Fruit fly (Drosophila melanogaster) whole organism, embryonic: ENCODE measurements around the gene CG4297.

ENCODE experiments used
- BEAF-32 ChIP-seq: fragments of 200-800 bp; sonication (Bioruptor generic); optimal IDR thresholded peaks from 3 replicates; lab custom pipeline; 2017; ENCODE audit warnings: missing biosample characterization, missing genetic modification characterization, mild to moderate bottlenecking, moderate library complexity, missing genetic modification reagents
- CG10209 ChIP-seq: fragments of 200-800 bp; sonication (Bioruptor generic); optimal IDR thresholded peaks from 3 replicates; lab custom pipeline; 2017; ENCODE audit warnings: missing biosample characterization, mild to moderate bottlenecking, missing genetic modification characterization, missing genetic modification reagents
- CG14965 ChIP-seq: fragments of 200-800 bp; sonication (Bioruptor generic); optimal IDR thresholded peaks from 2 replicates; lab custom pipeline; 2016; ENCODE audit warnings: missing biosample characterization, missing genetic modification characterization, borderline replicate concordance
- CG16813 ChIP-seq: fragments of 200-800 bp; sonication (Bioruptor generic); IDR thresholded peaks from 3 replicates; pipeline ENCODE4 v1.3.6; 2022; ENCODE audit warnings: missing biosample characterization, missing genetic modification characterization; ENCODE audit not compliant: partially characterized antibody
- CG18599 ChIP-seq: fragments of 200-800 bp; sonication (Bioruptor generic); optimal IDR thresholded peaks from 3 replicates; lab custom pipeline; 2017; ENCODE audit warnings: missing biosample characterization, missing genetic modification characterization, mild to moderate bottlenecking, moderate library complexity, missing genetic modification reagents
- CG2116 ChIP-seq: fragments of 200-800 bp; sonication (Bioruptor generic); optimal IDR thresholded peaks from 3 replicates; lab custom pipeline; 2018; ENCODE audit warnings: missing biosample characterization, mild to moderate bottlenecking, missing genetic modification characterization
- CG2889 ChIP-seq: fragments of 200-800 bp; sonication (Bioruptor generic); IDR thresholded peaks from 3 replicates; pipeline ENCODE4 v1.3.6; 2022; ENCODE audit warnings: missing biosample characterization, missing genetic modification characterization
- CG4617 ChIP-seq: fragments of 200-800 bp; sonication (Bioruptor generic); optimal IDR thresholded peaks from 3 replicates; lab custom pipeline; 2016; ENCODE audit warnings: missing biosample characterization, missing genetic modification characterization, borderline replicate concordance
- CG4854 ChIP-seq: fragments of 200-800 bp; sonication (Bioruptor generic); optimal IDR thresholded peaks from 2 replicates; lab custom pipeline; 2016; ENCODE audit warnings: missing biosample characterization, missing genetic modification characterization, inconsistent platforms
- CG6254 ChIP-seq: fragments of 200-800 bp; sonication (Bioruptor generic); optimal IDR thresholded peaks from 3 replicates; lab custom pipeline; 2017; ENCODE audit warnings: mild to moderate bottlenecking, missing biosample characterization, missing genetic modification reagents, missing genetic modification characterization
- CG8478 ChIP-seq: fragments of >200 bp; optimal IDR thresholded peaks from 2 replicates; lab custom pipeline; 2018
- CG8924 ChIP-seq: fragments of 200-800 bp; optimal IDR thresholded peaks from 3 replicates; lab custom pipeline; 2019; ENCODE audit warnings: missing biosample characterization, mild to moderate bottlenecking, missing genetic modification characterization, moderate library complexity
- CG9876 ChIP-seq: fragments of 200-800 bp; sonication (Bioruptor generic); optimal IDR thresholded peaks from 2 replicates; lab custom pipeline; 2016; ENCODE audit warnings: missing biosample characterization, missing genetic modification characterization
- Chrac-16 ChIP-seq: fragments of 200-800 bp; sonication (Bioruptor generic); optimal IDR thresholded peaks from 3 replicates; lab custom pipeline; 2016; ENCODE audit warnings: missing biosample characterization, missing genetic modification characterization
- D ChIP-seq, 2 experiments: fragments of 200-800 bp in 1 of 2; fragments of >200 bp in 1 of 2; sonication (Bioruptor generic) in 1 of 2; optimal IDR thresholded peaks; 2 replicates in 1 of 2; 3 replicates in 1 of 2; lab custom pipeline; 2017; ENCODE audit warnings: mild to moderate bottlenecking in 1 of 2, missing biosample characterization in 1 of 2, missing genetic modification characterization in 1 of 2, missing genetic modification reagents in 1 of 2
- Dip3 ChIP-seq: fragments of 200-800 bp; sonication (Bioruptor generic); optimal IDR thresholded peaks from 3 replicates; lab custom pipeline; 2016; ENCODE audit warnings: missing biosample characterization, missing genetic modification characterization
- Dp ChIP-seq: fragments of 200-800 bp; sonication (Bioruptor generic); optimal IDR thresholded peaks from 2 replicates; lab custom pipeline; 2018; ENCODE audit warnings: missing biosample characterization, mild to moderate bottlenecking, missing genetic modification characterization, moderate library complexity
- HmgZ ChIP-seq: fragments of 200-800 bp; sonication (Bioruptor generic); optimal IDR thresholded peaks from 2 replicates; lab custom pipeline; 2018; ENCODE audit warnings: missing biosample characterization, mild to moderate bottlenecking, missing genetic modification characterization
- Hmx ChIP-seq: fragments of 200-800 bp; sonication (Bioruptor generic); optimal IDR thresholded peaks from 2 replicates; lab custom pipeline; 2016; ENCODE audit warnings: missing biosample characterization, missing genetic modification characterization
- Pdp1 ChIP-seq, 2 experiments: fragments of 200-800 bp; sonication (Bioruptor generic); optimal IDR thresholded peaks; 3 replicates each; lab custom pipeline; 2016; ENCODE audit warnings: missing biosample characterization in 2 of 2, missing genetic modification characterization in 2 of 2, mild to moderate bottlenecking in 1 of 2, moderate library complexity in 1 of 2
- Six4 ChIP-seq: fragments of 200-800 bp; sonication (Bioruptor generic); optimal IDR thresholded peaks from 2 replicates; lab custom pipeline; 2016; ENCODE audit warnings: missing biosample characterization, missing genetic modification characterization
- Sox102F ChIP-seq: fragments of 200-800 bp; sonication (Bioruptor generic); optimal IDR thresholded peaks from 2 replicates; lab custom pipeline; 2018; ENCODE audit warnings: missing biosample characterization, mild to moderate bottlenecking, missing genetic modification characterization, moderate library complexity
- Sry-δ ChIP-seq: fragments of 200-800 bp; sonication (Bioruptor generic); optimal IDR thresholded peaks from 2 replicates; lab custom pipeline; 2016; ENCODE audit warnings: missing biosample characterization, missing genetic modification characterization
- YL-1 ChIP-seq: fragments of 200-800 bp; sonication (Bioruptor generic); optimal IDR thresholded peaks from 3 replicates; lab custom pipeline; 2017; ENCODE audit warnings: missing biosample characterization, mild to moderate bottlenecking, missing genetic modification characterization
- ase ChIP-seq: fragments of 200-800 bp; sonication (Bioruptor generic); IDR thresholded peaks from 3 replicates; pipeline ENCODE4 v1.3.6; 2022; ENCODE audit warnings: missing biosample characterization, missing genetic modification characterization
- crol ChIP-seq: fragments of 200-800 bp; sonication (Bioruptor generic); IDR thresholded peaks from 2 replicates; pipeline ENCODE4 v1.3.6; 2022; ENCODE audit warnings: missing biosample characterization, missing genetic modification characterization
- danr ChIP-seq: fragments of 200-800 bp; sonication (Bioruptor generic); IDR thresholded peaks from 2 replicates; pipeline ENCODE4 v1.3.6; 2022; ENCODE audit warnings: missing biosample characterization, missing genetic modification characterization
- fru ChIP-seq: fragments of >200 bp; optimal IDR thresholded peaks from 2 replicates; lab custom pipeline; 2017
- gem ChIP-seq: fragments of 200-800 bp; sonication (Bioruptor generic); optimal IDR thresholded peaks from 2 replicates; lab custom pipeline; 2019; ENCODE audit warnings: missing biosample characterization, mild to moderate bottlenecking, missing genetic modification characterization, moderate library complexity
- ken ChIP-seq: fragments of 200-800 bp; sonication (Bioruptor generic); IDR thresholded peaks from 3 replicates; pipeline ENCODE4 v1.3.6; 2022; ENCODE audit warnings: missing biosample characterization, missing genetic modification characterization
- lilli ChIP-seq: fragments of 200-800 bp; sonication (Bioruptor generic); optimal IDR thresholded peaks from 3 replicates; lab custom pipeline; 2016; ENCODE audit warnings: missing biosample characterization, missing genetic modification characterization
- p53 ChIP-seq: fragments of 200-800 bp; sonication (Bioruptor generic); optimal IDR thresholded peaks from 2 replicates; lab custom pipeline; 2016; ENCODE audit warnings: missing biosample characterization, missing genetic modification characterization
- pb ChIP-seq: fragments of 200-800 bp; sonication (Bioruptor generic); optimal IDR thresholded peaks from 3 replicates; lab custom pipeline; 2016; ENCODE audit warnings: missing biosample characterization, missing genetic modification characterization
- prd ChIP-seq, 3 experiments: fragments of >200 bp in 2 of 3; fragments of 200-800 bp in 1 of 3; sonication (Bioruptor generic) in 1 of 3; optimal IDR thresholded peaks in 2 of 3; IDR thresholded peaks in 1 of 3; 2 replicates in 2 of 3; 3 replicates in 1 of 3; pipeline versions ENCODE4 v1.3.6 to Lab custom; 2017 to 2022; ENCODE audit warnings: missing biosample characterization in 1 of 3, missing genetic modification characterization in 1 of 3
- pros ChIP-seq: fragments of 200-800 bp; sonication (Bioruptor generic); optimal IDR thresholded peaks from 3 replicates; lab custom pipeline; 2019; ENCODE audit warnings: missing biosample characterization, mild to moderate bottlenecking, missing genetic modification characterization, moderate library complexity
- pzg ChIP-seq: fragments of 200-800 bp; sonication (Bioruptor generic); optimal IDR thresholded peaks from 3 replicates; lab custom pipeline; 2018; ENCODE audit warnings: missing biosample characterization, mild to moderate bottlenecking, missing genetic modification characterization, moderate library complexity
- slp2 ChIP-seq: fragments of 200-800 bp; sonication (Bioruptor generic); optimal IDR thresholded peaks from 2 replicates; lab custom pipeline; 2016; ENCODE audit warnings: missing biosample characterization, missing genetic modification characterization
- stwl ChIP-seq: fragments of 200-800 bp; sonication (Bioruptor generic); optimal IDR thresholded peaks from 3 replicates; lab custom pipeline; 2018; ENCODE audit warnings: missing biosample characterization, mild to moderate bottlenecking, missing genetic modification characterization, moderate library complexity
- tna ChIP-seq: fragments of 200-800 bp; sonication (Bioruptor generic); IDR thresholded peaks from 2 replicates; pipeline ENCODE4 v1.3.6; 2022; ENCODE audit warnings: missing biosample characterization, missing genetic modification characterization; ENCODE audit not compliant: partially characterized antibody
- toy ChIP-seq: fragments of 200-800 bp; sonication (Bioruptor generic); IDR thresholded peaks from 2 replicates; pipeline ENCODE4 v1.3.6; 2022; ENCODE audit warnings: missing biosample characterization, missing genetic modification characterization
- wek ChIP-seq: fragments of 200-800 bp; sonication (Bioruptor generic); optimal IDR thresholded peaks from 3 replicates; lab custom pipeline; 2018; ENCODE audit warnings: missing biosample characterization, mild to moderate bottlenecking, missing genetic modification characterization, moderate library complexity

Gene CG4297

dm6 chr2L:441927-442691 lies 29.9 kb downstream of the CG4297 start (continued):
- TF ChIP-seq Pdp1 (GFP tag; optimal IDR thresholded peaks at IDR 0.05; lab: Kevin White, UChicago) (peak; percentile 71 to 79), Chrac-16 (GFP tag; lab: Kevin White, UChicago) (peak; percentile 84), fru (no peak), Six4 (GFP tag; lab: Kevin White, UChicago) (peak; percentile 78), toy (no peak), D (optimal IDR thresholded peaks at IDR 0.05; lab: Kevin White, UChicago) (no peak), D (GFP tag; optimal IDR thresholded peaks at IDR 0.05; lab: Kevin White, UChicago) (peak; percentile 82), HmgZ (tag; lab: Kevin White, UChicago) (peak; percentile 8), pzg (GFP tag; lab: Kevin White, UChicago) (no peak), stwl (tag; lab: Kevin White, UChicago) (peak; percentile 23), CG2889 (GFP tag; lab: Robert Waterston, UW) (peak; percentile 45; the same call in 1 of the 3 replicates), Dp (GFP tag; lab: Kevin White, UChicago) (no peak), CG9876 (peak; percentile 71), pros (GFP tag; lab: Kevin White, UChicago) (peak; percentile 79), gem (tag; lab: Kevin White, UChicago) (no peak), YL-1 (GFP tag; lab: Kevin White, UChicago) (no peak), CG8924 (peak; percentile 84), ase (GFP tag; lab: Robert Waterston, UW) (peak; percentile 80; the same call in 2 of the 3 replicates), CG10209 (peak; percentile 79), p53 (peak; percentile 72), lilli (GFP tag; lab: Kevin White, UChicago) (peak; percentile 74), crol (GFP tag; lab: Robert Waterston, UW) (peak; percentile 77), CG14965 (GFP tag; lab: Kevin White, UChicago) (peak; percentile 12), prd (optimal IDR thresholded peaks at IDR 0.05; lab: Kevin White, UChicago) (no peak), prd (GFP tag; IDR thresholded peaks at IDR 0.05; lab: Robert Waterston, UW) (peak; percentile 92), CG4854 (GFP tag; lab: Kevin White, UChicago) (no peak), CG18599 (GFP tag; lab: Kevin White, UChicago) (peak; percentile 69), CG2116 (GFP tag; lab: Kevin White, UChicago) (peak; percentile 44), CG6254 (GFP tag; lab: Kevin White, UChicago) (peak; percentile 84), Sry-δ (GFP tag; lab: Kevin White, UChicago) (peak; percentile 12), tna (GFP tag; lab: Robert Waterston, UW) (no peak), CG4617 (GFP tag; lab: Kevin White, UChicago) (no peak), CG16813 (no peak), pb (peak; percentile 67), danr (GFP tag; lab: Robert Waterston, UW) (peak; percentile 48; the same call in 1 of the 2 replicates), Hmx (no peak), BEAF-32 (GFP tag; lab: Kevin White, UChicago) (no peak), Dip3 (GFP tag; lab: Kevin White, UChicago) (peak; percentile 17), wek (peak; percentile 66), ken (GFP tag; lab: Robert Waterston, UW) (peak; percentile 91), slp2 (peak; percentile 83), Sox102F (GFP tag; lab: Kevin White, UChicago) (peak; percentile 90), CG8478 (lab: Kevin White, UChicago) (no peak)
